Worm (Caenorhabditis elegans) whole organism, late embryonic: ENCODE measurements around the gene acox-3.
"Not testable (repeated sequence)": the region's sequence is repeated elsewhere in the genome, so short reads cannot be mapped to it uniquely, and the experiment has no call there.

Experiments
- Y22D7AL.16 ChIP-seq: sonication (generic microtip); optimal IDR thresholded peaks from 2 replicates; lab custom pipeline; 2016; ENCODE audit warnings: missing genetic modification characterization, missing compliant biosample characterization
- nfya-1 ChIP-seq: sonication (generic microtip); optimal IDR thresholded peaks from 2 replicates; lab custom pipeline; 2017; ENCODE audit warnings: missing genetic modification characterization, mild to moderate bottlenecking, missing compliant biosample characterization, antibody characterized with exemption, moderate library complexity
- pag-3 ChIP-seq: sonication (generic microtip); optimal IDR thresholded peaks from 2 replicates; lab custom pipeline; 2016; ENCODE audit warnings: missing compliant biosample characterization, missing genetic modification characterization, borderline replicate concordance
- sox-4 ChIP-seq: sonication (generic microtip); optimal IDR thresholded peaks from 2 replicates; lab custom pipeline; 2017; ENCODE audit warnings: mild to moderate bottlenecking, missing genetic modification characterization, inconsistent platforms, missing compliant biosample characterization

DNA sequence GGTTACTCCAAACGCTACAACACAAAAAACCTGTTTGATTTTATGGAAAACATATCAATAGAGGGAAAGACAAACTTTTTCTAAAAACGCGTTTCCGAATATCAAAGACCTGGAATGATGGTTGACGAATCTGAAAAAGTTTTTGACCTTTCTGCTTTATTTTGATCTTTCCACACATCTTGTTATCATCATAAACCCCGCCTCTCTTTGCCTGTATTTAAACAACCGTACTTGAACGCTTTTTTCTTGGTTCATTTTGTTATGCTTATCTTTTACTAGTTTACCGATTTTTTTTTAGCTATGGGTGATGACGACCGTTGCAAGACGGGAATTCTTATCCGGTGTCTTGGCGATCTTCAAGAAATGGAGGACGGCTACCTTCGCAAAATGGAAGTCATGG is 4.7 kb upstream of the acox-3 start, which contains the start of gene T13A10.2:
- not testable (repeated sequence) for TF ChIP-seq Y22D7AL.16, pag-3, nfya-1, sox-4 (tag; lab: Kevin White, UChicago)
